Fruit fly (Drosophila melanogaster): ENCODE data around the gene CG18404.

The CG18404 gene

dm6 chr3R:30288362-30289055, 35.5 kb downstream of the CG18404 start:
- TF ChIP-seq CG15269 (tag; optimal IDR thresholded peaks at IDR 0.05): no peak
- no peak for TF ChIP-seq ro (GFP tag; IDR thresholded peaks at IDR 0.05)
- no peak for TF ChIP-seq GATAe (GFP tag; conservative IDR thresholded peaks at IDR 0.05)
- no peak for TF ChIP-seq CG15514 (GFP tag; optimal IDR thresholded peaks at IDR 0.05)
- no peak for TF ChIP-seq Bdp1 (GFP tag; optimal IDR thresholded peaks at IDR 0.05)
- no peak for TF ChIP-seq NFAT (GFP tag; IDR thresholded peaks at IDR 0.05)
- no peak for TF ChIP-seq CG10543 (GFP tag; optimal IDR thresholded peaks at IDR 0.05)

- TF ChIP-seq CG10654 (GFP tag; optimal IDR thresholded peaks at IDR 0.05) (no peak), nom (GFP tag; optimal IDR thresholded peaks at IDR 0.05) (peak; percentile 83), Eip74EF (GFP tag; optimal IDR thresholded peaks at IDR 0.05) (no peak), Aef1 (GFP tag; IDR thresholded peaks at IDR 0.05) (no peak), her (GFP tag; optimal IDR thresholded peaks at IDR 0.05) (no peak)
These were observed 36.2 kb downstream of the CG18404 start for dm6 chr3R:30289056-30289734.

DNA sequence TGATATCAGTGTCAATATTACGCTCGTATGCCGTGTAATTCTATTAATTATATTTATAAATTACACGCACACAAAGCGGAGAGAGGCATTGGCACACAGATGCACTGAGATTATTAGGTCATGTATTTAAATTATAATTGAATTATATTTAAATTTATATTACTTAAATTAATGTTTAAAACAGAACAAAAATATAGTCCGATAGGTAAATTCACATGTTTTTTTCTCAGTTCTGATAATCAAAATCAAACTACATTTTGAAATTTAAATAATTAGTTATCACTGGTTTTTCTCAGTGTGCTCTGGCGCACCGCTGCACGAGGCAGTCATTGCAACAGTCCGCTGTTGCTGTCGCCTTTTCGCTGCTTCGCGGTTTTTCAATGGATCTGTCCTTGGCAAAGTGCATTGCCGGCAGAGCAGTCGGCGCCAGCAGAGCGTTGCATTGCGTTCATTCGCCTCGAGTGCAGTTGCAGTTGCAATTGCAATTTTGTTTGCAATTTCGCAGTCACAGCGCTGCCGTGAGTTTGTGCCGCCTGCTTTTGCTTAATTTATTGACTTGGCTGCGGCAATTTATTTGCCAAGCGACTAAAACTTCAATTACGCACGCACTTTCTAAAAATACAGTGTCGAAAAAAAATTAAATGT, 40.6 kb downstream of the CG18404 start:
- TF ChIP-seq amos (GFP tag; IDR thresholded peaks at IDR 0.05; ENCODE audit: partially characterized antibody) (no peak), CG3065 (GFP tag; optimal IDR thresholded peaks at IDR 0.05) (no peak), CG9727 (GFP tag; optimal IDR thresholded peaks at IDR 0.05) (peak; percentile 25), CG31388 (GFP tag; optimal IDR thresholded peaks at IDR 0.05) (no peak), CG1647 (GFP tag; optimal IDR thresholded peaks at IDR 0.05) (no peak), CG2712 (tag; optimal IDR thresholded peaks at IDR 0.05) (peak; percentile 29), cg (GFP tag; optimal IDR thresholded peaks at IDR 0.05) (no peak), CG4617 (GFP tag; optimal IDR thresholded peaks at IDR 0.05; ENCODE audit: borderline replicate concordance) (no peak), nau (GFP tag; optimal IDR thresholded peaks at IDR 0.05) (no peak), maf-S (GFP tag; optimal IDR thresholded peaks at IDR 0.05) (no peak), CG2678 (tag; optimal IDR thresholded peaks at IDR 0.05) (peak; percentile 2), lbe (GFP tag; optimal IDR thresholded peaks at IDR 0.05) (peak; percentile 1), CG9932 (GFP tag; IDR thresholded peaks at IDR 0.05) (no peak), Hr51 (GFP tag; optimal IDR thresholded peaks at IDR 0.05) (peak in 1 of 2 experiments; percentile 15), luna (GFP tag; optimal IDR thresholded peaks at IDR 0.05) (no peak), CG7928 (GFP tag; optimal IDR thresholded peaks at IDR 0.05) (no peak), CG18764 (GFP tag; optimal IDR thresholded peaks at IDR 0.05) (no peak), CG13775 (GFP tag; optimal IDR thresholded peaks at IDR 0.05) (no peak), CG10267 (tag; optimal IDR thresholded peaks at IDR 0.05) (peak; percentile 15), CG6813 (GFP tag; optimal IDR thresholded peaks at IDR 0.05) (no peak), Ets65A (GFP tag) (peak; percentile 35), CG17359 (tag; optimal IDR thresholded peaks at IDR 0.05) (no peak), grau (tag; optimal IDR thresholded peaks at IDR 0.05) (no peak), ewg (GFP tag; optimal IDR thresholded peaks at IDR 0.05) (no peak), CG1024 (GFP tag; IDR thresholded peaks at IDR 0.05) (no peak), CG12104 (GFP tag; optimal IDR thresholded peaks at IDR 0.05) (no peak), CG8359 (GFP tag; optimal IDR thresholded peaks at IDR 0.05; ENCODE audit: borderline replicate concordance) (peak; percentile 3), CG17802 (tag; optimal IDR thresholded peaks at IDR 0.05) (no peak), gem (tag; optimal IDR thresholded peaks at IDR 0.05) (peak; percentile 55), pfk (GFP tag; optimal IDR thresholded peaks at IDR 0.05) (no peak), CG30403 (GFP tag; optimal IDR thresholded peaks at IDR 0.05) (no peak), hth (optimal IDR thresholded peaks at IDR 0.05) (no peak)

Data from whole organism, embryonic.